Worm (Caenorhabditis elegans) whole organism, L1 larva: ENCODE results near the gene T10H9.8.

Experiments used
- C04F5.9 ChIP-seq: sonication (generic microtip); optimal IDR thresholded peaks from 2 replicates; lab custom pipeline; 2016; ENCODE audit warnings: missing genetic modification characterization, missing compliant biosample characterization
- C16A3.4 ChIP-seq: fragments of 150-350 bp; optimal IDR thresholded peaks from 2 replicates; lab custom pipeline; 2014; ENCODE audit warnings: missing biosample characterization, missing genetic modification characterization
- Y116A8C.19 ChIP-seq: sonication (generic microtip); optimal IDR thresholded peaks from 2 replicates; lab custom pipeline; 2016; ENCODE audit warnings: missing compliant biosample characterization, missing genetic modification characterization, borderline replicate concordance
- aha-1 ChIP-seq: fragments of 150-350 bp; optimal IDR thresholded peaks from 2 replicates; lab custom pipeline; 2014; ENCODE audit warnings: missing biosample characterization, missing genetic modification characterization
- ama-1 ChIP-seq: fragments of 150-350 bp; optimal IDR thresholded peaks from 2 replicates; lab custom pipeline; 2014
- ceh-90 ChIP-seq: sonication (generic microtip); optimal IDR thresholded peaks from 2 replicates; lab custom pipeline; 2016; ENCODE audit warnings: missing genetic modification characterization, missing compliant biosample characterization
- ces-1 ChIP-seq: fragments of 150-350 bp; optimal IDR thresholded peaks from 2 replicates; lab custom pipeline; 2014; ENCODE audit warnings: missing biosample characterization, missing genetic modification reagents, missing genetic modification characterization
- dsc-1 ChIP-seq: sonication (generic microtip); optimal IDR thresholded peaks from 2 replicates; lab custom pipeline; 2016; ENCODE audit warnings: mild to moderate bottlenecking, missing genetic modification characterization, missing compliant biosample characterization
- efl-1 ChIP-seq, 4 experiments: fragments of 150-350 bp; optimal IDR thresholded peaks in 3 of 4; peaks in 1 of 4; 1 replicate in 1 of 4; 2 replicates in 3 of 4; lab custom pipeline; 2014; ENCODE audit warnings: missing biosample characterization in 2 of 4, missing genetic modification characterization in 2 of 4, missing genetic modification reagents in 2 of 4
- egl-13 ChIP-seq: sonication (generic microtip); optimal IDR thresholded peaks from 2 replicates; lab custom pipeline; 2016; ENCODE audit warnings: missing genotype, missing genetic modification reagents, missing genetic modification characterization, missing compliant biosample characterization
- egl-27 ChIP-seq, 2 experiments: fragments of 150-350 bp in 1 of 2; sonication (generic microtip); optimal IDR thresholded peaks; 3 replicates each; lab custom pipeline; 2017 to 2018; ENCODE audit warnings: missing biosample characterization in 2 of 2, missing genetic modification characterization in 2 of 2, missing genetic modification reagents in 2 of 2
- elt-2 ChIP-seq: sonication (generic microtip); optimal IDR thresholded peaks from 2 replicates; lab custom pipeline; 2016; ENCODE audit warnings: missing genetic modification characterization, mild to moderate bottlenecking, inconsistent platforms, missing compliant biosample characterization, missing genetic modification reagents
- elt-3 ChIP-seq, 6 experiments: fragments of 150-350 bp in 1 of 6; sonication (generic microtip); optimal IDR thresholded peaks; 2 replicates each; lab custom pipeline; 2017 to 2018; ENCODE audit warnings: missing biosample characterization in 6 of 6, missing genetic modification characterization in 6 of 6, inconsistent platforms in 1 of 6
- fkh-10 ChIP-seq: sonication (generic microtip); optimal IDR thresholded peaks from 2 replicates; lab custom pipeline; 2017; ENCODE audit warnings: missing biosample characterization, missing genetic modification reagents, missing genetic modification characterization
- fos-1 ChIP-seq: fragments of 150-350 bp; optimal IDR thresholded peaks from 2 replicates; lab custom pipeline; 2014; ENCODE audit warnings: missing biosample characterization, missing genetic modification characterization
- hlh-4 ChIP-seq: sonication (generic microtip); optimal IDR thresholded peaks from 2 replicates; lab custom pipeline; 2016; ENCODE audit warnings: mild to moderate bottlenecking, missing genetic modification characterization, missing compliant biosample characterization
- irx-1 ChIP-seq: sonication (generic microtip); optimal IDR thresholded peaks from 2 replicates; lab custom pipeline; 2016; ENCODE audit warnings: missing genetic modification characterization, missing compliant biosample characterization
- jun-1 ChIP-seq: fragments of 150-350 bp; optimal IDR thresholded peaks from 2 replicates; lab custom pipeline; 2014; ENCODE audit warnings: missing biosample characterization, missing genetic modification reagents, missing genetic modification characterization
- lin-13 ChIP-seq: fragments of 150-350 bp; optimal IDR thresholded peaks from 2 replicates; lab custom pipeline; 2014; ENCODE audit warnings: missing biosample characterization, missing genetic modification reagents, missing genetic modification characterization
- lin-14 ChIP-seq: fragments of 200-800 bp; sonication (Bioruptor generic); optimal IDR thresholded peaks from 2 replicates; lab custom pipeline; 2018; ENCODE audit warnings: mild to moderate bottlenecking, missing genetic modification characterization, moderate library complexity, missing compliant biosample characterization
- lin-39 ChIP-seq: fragments of 150-350 bp; optimal IDR thresholded peaks from 2 replicates; lab custom pipeline; 2014; ENCODE audit warnings: missing biosample characterization, missing genetic modification reagents, missing genetic modification characterization
- lir-3 ChIP-seq: sonication (generic microtip); optimal IDR thresholded peaks from 2 replicates; lab custom pipeline; 2016; ENCODE audit warnings: mild to moderate bottlenecking, missing genetic modification characterization, moderate library complexity, missing compliant biosample characterization; ENCODE audit not compliant: poor library complexity
- lsy-2 ChIP-seq, 2 experiments: fragments of 150-350 bp; optimal IDR thresholded peaks; 2 replicates each; lab custom pipeline; 2014; ENCODE audit warnings: missing biosample characterization in 2 of 2, missing genetic modification characterization in 2 of 2
- mab-9 ChIP-seq: fragments of 200-800 bp; sonication (Bioruptor generic); IDR thresholded peaks from 2 replicates; pipeline ENCODE4 v1.3.6; 2022; ENCODE audit warnings: missing genetic modification reagents, missing genetic modification characterization, missing compliant biosample characterization
- mef-2 ChIP-seq: fragments of 150-350 bp; optimal IDR thresholded peaks from 2 replicates; lab custom pipeline; 2014; ENCODE audit warnings: missing biosample characterization, missing genetic modification characterization
- mep-1 ChIP-seq: fragments of 150-350 bp; optimal IDR thresholded peaks from 2 replicates; lab custom pipeline; 2014; ENCODE audit warnings: missing biosample characterization, missing genetic modification characterization
- nhr-20 ChIP-seq: sonication (generic microtip); optimal IDR thresholded peaks from 2 replicates; lab custom pipeline; 2016; ENCODE audit warnings: mild to moderate bottlenecking, missing genetic modification characterization, missing compliant biosample characterization
- nhr-76 ChIP-seq: sonication (generic microtip); optimal IDR thresholded peaks from 2 replicates; lab custom pipeline; 2017; ENCODE audit warnings: missing biosample characterization, missing genetic modification characterization
- nhr-84 ChIP-seq: sonication (generic microtip); optimal IDR thresholded peaks from 2 replicates; lab custom pipeline; 2017; ENCODE audit warnings: missing biosample characterization, missing genetic modification characterization
- nhr-85 ChIP-seq: sonication (generic microtip); peaks from one replicate; lab custom pipeline; 2016; ENCODE audit warnings: missing genetic modification characterization, inconsistent platforms, missing compliant biosample characterization
- nhr-90 ChIP-seq: sonication (generic microtip); optimal IDR thresholded peaks from 2 replicates; lab custom pipeline; 2016; ENCODE audit warnings: mild to moderate bottlenecking, missing genetic modification characterization, missing compliant biosample characterization; ENCODE audit not compliant: poor library complexity
- pqm-1 ChIP-seq: sonication (generic microtip); optimal IDR thresholded peaks from 3 replicates; lab custom pipeline; 2017; ENCODE audit warnings: missing biosample characterization, missing genetic modification characterization
- skn-1 ChIP-seq: fragments of 150-350 bp; optimal IDR thresholded peaks from 2 replicates; lab custom pipeline; 2014; ENCODE audit warnings: missing biosample characterization, missing genetic modification characterization
- snu-23 ChIP-seq: sonication (generic microtip); optimal IDR thresholded peaks from 2 replicates; lab custom pipeline; 2016; ENCODE audit warnings: missing genetic modification characterization, missing compliant biosample characterization
- sptf-1 ChIP-seq: fragments of 150-350 bp; optimal IDR thresholded peaks from 2 replicates; lab custom pipeline; 2014; ENCODE audit warnings: missing biosample characterization, missing genetic modification characterization
- tlp-1 ChIP-seq: fragments of 150-350 bp; optimal IDR thresholded peaks from 2 replicates; lab custom pipeline; 2014; ENCODE audit warnings: missing biosample characterization, missing genetic modification characterization
- unc-130 ChIP-seq: fragments of 150-350 bp; optimal IDR thresholded peaks from 2 replicates; lab custom pipeline; 2017; ENCODE audit warnings: missing biosample characterization, missing genetic modification characterization, inconsistent platforms
- ztf-4 ChIP-seq: fragments of 150-350 bp; optimal IDR thresholded peaks from 2 replicates; lab custom pipeline; 2014; ENCODE audit warnings: missing biosample characterization, missing genetic modification characterization

T10H9.8 gene

DNA sequence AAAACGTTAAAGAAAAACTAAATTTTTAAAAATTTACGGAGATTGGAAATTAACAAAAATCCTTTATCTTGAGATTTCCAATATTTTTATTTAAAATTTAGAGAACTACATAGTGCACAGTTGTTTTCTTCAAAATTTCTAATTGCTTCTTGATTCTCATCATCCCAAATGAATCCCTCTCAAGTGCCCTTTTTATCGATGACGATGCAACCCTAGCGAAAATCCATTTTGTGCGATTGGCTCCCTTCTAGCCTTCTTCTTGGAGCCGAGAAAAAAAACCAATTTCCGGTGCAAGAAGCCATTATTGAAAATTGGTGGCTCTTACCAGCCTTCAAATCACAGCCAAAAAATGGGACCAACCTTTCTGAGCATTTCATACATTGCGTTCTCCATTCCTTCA, 10.4 kb downstream of the T10H9.8 start:
- peak; percentile 9 for TF ChIP-seq lin-14 (GFP tag; lab: Kevin White, UChicago)
- TF ChIP-seq dsc-1 (tag; lab: Kevin White, UChicago): peak; percentile 2
- TF ChIP-seq snu-23 (GFP tag; lab: Kevin White, UChicago): no peak
- TF ChIP-seq jun-1 (tag; lab: Kevin White, UChicago): no peak
- TF ChIP-seq mef-2 (tag; lab: Kevin White, UChicago): no peak
- no peak for TF ChIP-seq ces-1 (GFP tag; lab: Kevin White, UChicago)
- TF ChIP-seq irx-1 (tag; lab: Kevin White, UChicago): no peak

DNA sequence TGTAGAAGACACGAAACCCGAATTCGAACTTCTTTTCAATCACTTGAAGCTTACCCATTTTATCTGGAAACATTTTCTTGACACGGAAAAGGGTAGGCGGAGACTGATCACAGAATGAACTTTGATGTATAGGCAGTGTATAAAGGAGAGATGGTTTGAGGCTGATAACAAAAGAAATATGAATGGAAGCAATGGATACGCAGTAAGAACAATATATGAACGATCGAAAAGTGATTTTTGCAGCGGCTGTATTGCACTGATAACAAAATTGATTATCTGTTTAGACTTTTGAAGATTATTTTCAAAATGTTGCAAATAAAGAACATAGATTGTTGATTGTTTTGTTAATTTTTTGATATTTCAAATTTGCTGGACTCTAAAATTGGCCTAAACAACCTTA, 13.6 kb downstream of the T10H9.8 start, which contains the start of gene pmp-5:
TSS of gene pmp-5 (minus strand) at position 63 of the 400 bp plus-strand sequence.
- peak; percentile 20 for TF ChIP-seq nhr-20 (tag; lab: Kevin White, UChicago)
- TF ChIP-seq elt-3 (tag; optimal IDR thresholded peaks at IDR 0.05; lab: Kevin White, UChicago): peak in 1 of 6 experiments; percentile 37
- no peak for TF ChIP-seq aha-1
- peak; percentile 83 for TF ChIP-seq elt-2 (tag; lab: Kevin White, UChicago)
- no peak for TF ChIP-seq lsy-2 (tag; optimal IDR thresholded peaks at IDR 0.05; lab: Kevin White, UChicago)
- no peak for TF ChIP-seq mep-1 (tag; lab: Kevin White, UChicago)

- TF ChIP-seq elt-2 (tag; lab: Kevin White, UChicago) (peak; percentile 51), nhr-84 (tag; lab: Kevin White, UChicago) (no peak), Y116A8C.19 (tag; lab: Kevin White, UChicago) (no peak), efl-1 (optimal IDR thresholded peaks at IDR 0.05; lab: Kevin White, UChicago) (no peak), efl-1 (GFP tag; optimal IDR thresholded peaks at IDR 0.05 in 1 of 2; lab: Kevin White, UChicago) (peak in 1 of 2 experiments; percentile 70)
Measured at ce11 chrV:6666557-6666956, 14.4 kb downstream of the T10H9.8 start.

- TF ChIP-seq pqm-1 (tag; lab: Kevin White, UChicago) (no peak), C04F5.9 (tag; lab: Kevin White, UChicago) (no peak), mab-9 (GFP tag; lab: Robert Waterston, UW) (no peak), skn-1 (tag; lab: Kevin White, UChicago) (no peak), ama-1 (lab: Kevin White, UChicago) (no peak), fkh-10 (GFP tag; lab: Kevin White, UChicago) (no peak), sptf-1 (tag; lab: Kevin White, UChicago) (no peak), tlp-1 (tag; lab: Kevin White, UChicago) (no peak), irx-1 (tag; lab: Kevin White, UChicago) (no peak), egl-13 (tag; lab: Kevin White, UChicago) (no peak), unc-130 (tag; lab: Kevin White, UChicago) (no peak), C16A3.4 (tag; lab: Kevin White, UChicago) (no peak), efl-1 (optimal IDR thresholded peaks at IDR 0.05; lab: Kevin White, UChicago) (no peak), efl-1 (GFP tag; optimal IDR thresholded peaks at IDR 0.05 in 1 of 2; lab: Kevin White, UChicago) (no peak), lir-3 (no peak), nhr-85 (tag; lab: Kevin White, UChicago) (no peak), nhr-76 (tag; lab: Kevin White, UChicago) (no peak)
Measured at ce11 chrV:6668741-6669140, 16.6 kb downstream of the T10H9.8 start, which contains the start of gene str-180. Gene str-180 (minus strand): TSS chrV:6668841.

- TF ChIP-seq mab-9 (GFP tag; lab: Robert Waterston, UW) (no peak), nhr-90 (tag; lab: Kevin White, UChicago) (no peak), fos-1 (tag; lab: Kevin White, UChicago) (no peak), lin-13 (GFP tag; lab: Kevin White, UChicago) (no peak), ceh-90 (tag; lab: Kevin White, UChicago) (no peak), hlh-4 (tag; lab: Kevin White, UChicago) (no peak), nhr-76 (tag; lab: Kevin White, UChicago) (no peak), lin-39 (tag; lab: Kevin White, UChicago) (no peak), egl-27 (tag; optimal IDR thresholded peaks at IDR 0.05; lab: Kevin White, UChicago) (no peak), ztf-4 (tag; lab: Kevin White, UChicago) (no peak), jun-1 (tag; lab: Kevin White, UChicago) (no peak)
Measured at ce11 chrV:6669520-6669919, 17.4 kb downstream of the T10H9.8 start, which contains the start of gene cest-28. Gene cest-28 (plus strand): TSS chrV:6669820.
